Worm (Caenorhabditis elegans): ENCODE measurements around the gene gsp-2.

Gene gsp-2

ce11 chrIII:7319390-7319789 is 17.0 kb upstream of the gsp-2 start, which contains the start of gene F56C9.8:
F56C9.8 (minus strand) TSS chrIII:7319509.
- peak; percentile 26 for TF ChIP-seq pqm-1 (tag; optimal IDR thresholded peaks at IDR 0.05)
- no peak for TF ChIP-seq lin-39 (tag; optimal IDR thresholded peaks at IDR 0.05)
- TF ChIP-seq daf-16 (GFP tag; optimal IDR thresholded peaks at IDR 0.05): no peak
- peak; percentile 56 for TF ChIP-seq daf-16 (tag; optimal IDR thresholded peaks at IDR 0.05)
- TF ChIP-seq hlh-11 (tag; optimal IDR thresholded peaks at IDR 0.05): peak; percentile 8

ce11 chrIII:7322018-7322417 is 14.4 kb upstream of the gsp-2 start:
- TF ChIP-seq hlh-11 (tag; optimal IDR thresholded peaks at IDR 0.05) (peak; percentile 12), aha-1 (tag) (peak; percentile 57), gei-8 (GFP tag; optimal IDR thresholded peaks at IDR 0.05) (no peak), daf-16 (GFP tag; optimal IDR thresholded peaks at IDR 0.05) (no peak), daf-16 (tag; optimal IDR thresholded peaks at IDR 0.05) (peak; percentile 73), dve-1 (tag; optimal IDR thresholded peaks at IDR 0.05; ENCODE audit: insufficient read depth) (peak; percentile 58), pha-4 (GFP tag; IDR thresholded peaks at IDR 0.05) (no peak), pha-4 (tag; optimal IDR thresholded peaks at IDR 0.05) (peak; percentile 20), nhr-41 (GFP tag; IDR thresholded peaks at IDR 0.05) (no peak), lin-39 (tag; optimal IDR thresholded peaks at IDR 0.05) (no peak), hlh-30 (tag; optimal IDR thresholded peaks at IDR 0.05; ENCODE audit: insufficient read depth) (peak; percentile 66), duxl-1 (tag; optimal IDR thresholded peaks at IDR 0.05; ENCODE audit: poor library complexity) (no peak), unc-62 (GFP tag; optimal IDR thresholded peaks at IDR 0.05 in 1 of 2) (peak in 1 of 2 experiments; percentile 62), unc-62 (tag; optimal IDR thresholded peaks at IDR 0.05) (no peak), nhr-102 (tag; optimal IDR thresholded peaks at IDR 0.05) (no peak), T26A8.4 (GFP tag; IDR thresholded peaks at IDR 0.05) (no peak), lin-1 (GFP tag; IDR thresholded peaks at IDR 0.05) (no peak), nhr-28 (tag; optimal IDR thresholded peaks at IDR 0.05) (peak; percentile 35)

DNA sequence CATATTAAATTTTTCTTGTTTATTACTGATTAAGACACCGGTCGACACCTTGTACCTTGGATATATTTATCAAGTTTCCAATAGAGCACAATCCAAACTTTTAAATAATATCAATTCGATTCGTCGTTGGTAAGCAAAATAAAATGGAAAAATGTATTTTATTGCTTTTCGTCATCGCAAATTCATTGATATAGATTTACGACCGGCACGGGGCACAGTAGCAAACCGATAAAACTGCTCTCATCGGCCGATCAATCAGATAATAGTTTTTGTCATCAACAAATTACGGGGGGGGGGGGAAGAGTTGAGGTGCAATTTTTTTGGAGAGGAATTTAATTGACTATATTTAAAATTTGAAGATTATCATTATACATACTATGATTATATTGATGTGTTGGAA is 13.1 kb upstream of the gsp-2 start:
- TF ChIP-seq nhr-28 (tag; optimal IDR thresholded peaks at IDR 0.05) (peak; percentile 31), T26A8.4 (GFP tag; IDR thresholded peaks at IDR 0.05) (no peak), D1046.2 (GFP tag; IDR thresholded peaks at IDR 0.05) (no peak), pqm-1 (tag; optimal IDR thresholded peaks at IDR 0.05) (peak; percentile 51), dmd-6 (GFP tag; IDR thresholded peaks at IDR 0.05) (0 out of 2 replicates have a peak, but pooled peaks have one; percentile 25), daf-16 (GFP tag; optimal IDR thresholded peaks at IDR 0.05) (no peak), daf-16 (tag; optimal IDR thresholded peaks at IDR 0.05) (peak; percentile 45), F49E8.2 (tag; optimal IDR thresholded peaks at IDR 0.05; ENCODE audit: borderline replicate concordance) (no peak), spr-1 (tag; optimal IDR thresholded peaks at IDR 0.05) (no peak), php-3 (GFP tag; IDR thresholded peaks at IDR 0.05) (peak; percentile 58; the same call in 1 of the 2 replicates), R02D3.7 (tag; optimal IDR thresholded peaks at IDR 0.05) (no peak), dmd-8 (GFP tag; IDR thresholded peaks at IDR 0.05) (no peak), hlh-11 (tag; optimal IDR thresholded peaks at IDR 0.05) (peak; percentile 41)

DNA sequence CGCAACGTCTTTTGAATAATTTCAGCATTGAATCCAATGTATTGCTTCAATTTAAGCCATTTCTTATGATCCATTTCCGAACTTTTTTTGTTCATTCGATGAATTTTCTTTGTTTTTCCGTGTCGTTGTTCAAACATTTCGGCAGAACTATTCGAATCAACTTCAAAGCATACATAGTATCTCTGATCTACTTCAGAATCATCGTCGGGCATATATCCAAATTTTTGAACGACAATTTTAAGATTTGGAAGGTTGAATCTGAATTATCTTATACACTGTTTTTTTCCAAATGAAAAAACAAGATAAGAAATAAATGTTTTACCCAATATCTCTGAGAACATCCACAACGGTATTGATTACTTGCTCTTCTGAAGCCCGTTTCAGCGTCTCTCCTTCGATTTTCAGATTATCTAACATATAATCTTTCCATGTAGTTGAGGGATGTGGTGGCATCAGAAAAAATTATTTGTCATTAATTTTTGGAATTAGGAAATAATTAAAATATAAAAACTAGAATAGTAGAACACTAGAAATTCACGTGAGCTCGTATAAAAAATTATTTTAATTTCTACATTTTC is 7.1 kb upstream of the gsp-2 start, which contains the start of gene lab-2:
Gene lab-2, minus strand, starts transcription at position 453 of the 578 bp plus-strand sequence.
- TF ChIP-seq zip-11 (GFP tag; IDR thresholded peaks at IDR 0.05) (no peak), nhr-102 (tag; optimal IDR thresholded peaks at IDR 0.05) (peak; percentile 39), ces-1 (GFP tag; optimal IDR thresholded peaks at IDR 0.05) (no peak), ceh-20 (GFP tag; IDR thresholded peaks at IDR 0.05) (no peak), ceh-82 (tag; optimal IDR thresholded peaks at IDR 0.05) (no peak), madf-9 (GFP tag; conservative IDR thresholded peaks at IDR 0.05) (no peak), nhr-25 (tag; optimal IDR thresholded peaks at IDR 0.05; ENCODE audit: borderline replicate concordance, insufficient read depth) (peak; percentile 29), unc-39 (tag; optimal IDR thresholded peaks at IDR 0.05) (no peak), egl-43 (GFP tag; IDR thresholded peaks at IDR 0.05) (no peak), mes-2 (tag; optimal IDR thresholded peaks at IDR 0.05; ENCODE audit: poor library complexity, severe bottlenecking) (peak; percentile 13), snpc-1.2 (GFP tag; IDR thresholded peaks at IDR 0.05) (no peak), lin-13 (GFP tag; optimal IDR thresholded peaks at IDR 0.05) (no peak), zag-1 (tag; optimal IDR thresholded peaks at IDR 0.05) (no peak), pha-4 (GFP tag; IDR thresholded peaks at IDR 0.05) (peak; percentile 58), pha-4 (tag; optimal IDR thresholded peaks at IDR 0.05) (no peak), mxl-2 (GFP tag; conservative IDR thresholded peaks at IDR 0.05) (no peak), daf-16 (GFP tag; optimal IDR thresholded peaks at IDR 0.05) (no peak), daf-16 (tag; optimal IDR thresholded peaks at IDR 0.05) (no peak), dpl-1 (GFP tag; optimal IDR thresholded peaks at IDR 0.05) (no peak), mdl-1 (tag; optimal IDR thresholded peaks at IDR 0.05) (no peak), lin-38 (GFP tag; IDR thresholded peaks at IDR 0.05) (0 out of 2 replicates have a peak, but pooled peaks have one; percentile 20), mep-1 (tag; optimal IDR thresholded peaks at IDR 0.05) (no peak), daf-12 (tag; optimal IDR thresholded peaks at IDR 0.05) (no peak)

All from whole organism, L4 larva.